Fruit fly (Drosophila melanogaster): ENCODE results near the gene CG14989.

CG14989 gene

dm6 chr3L:4061921-4062474, 25.4 kb upstream of the CG14989 start, which contains the start of gene dib (continued):
- TF ChIP-seq sna (GFP tag; IDR thresholded peaks at IDR 0.05; ENCODE audit: partially characterized antibody) (no peak), vnd (GFP tag; IDR thresholded peaks at IDR 0.05; ENCODE audit: partially characterized antibody) (no peak), bcd (GFP tag; optimal IDR thresholded peaks at IDR 0.05) (no peak), CG6654 (GFP tag; optimal IDR thresholded peaks at IDR 0.05) (no peak), HmgZ (tag; optimal IDR thresholded peaks at IDR 0.05) (no peak), CG8944 (GFP tag; optimal IDR thresholded peaks at IDR 0.05) (no peak), HLH54F (GFP tag; optimal IDR thresholded peaks at IDR 0.05) (no peak), CG17612 (GFP tag; IDR thresholded peaks at IDR 0.05) (no peak), Abd-B (GFP tag; optimal IDR thresholded peaks at IDR 0.05) (no peak), Trl (optimal IDR thresholded peaks at IDR 0.05) (peak; percentile 46 to 57), Trl (GFP tag; optimal IDR thresholded peaks at IDR 0.05) (no peak)

DNA sequence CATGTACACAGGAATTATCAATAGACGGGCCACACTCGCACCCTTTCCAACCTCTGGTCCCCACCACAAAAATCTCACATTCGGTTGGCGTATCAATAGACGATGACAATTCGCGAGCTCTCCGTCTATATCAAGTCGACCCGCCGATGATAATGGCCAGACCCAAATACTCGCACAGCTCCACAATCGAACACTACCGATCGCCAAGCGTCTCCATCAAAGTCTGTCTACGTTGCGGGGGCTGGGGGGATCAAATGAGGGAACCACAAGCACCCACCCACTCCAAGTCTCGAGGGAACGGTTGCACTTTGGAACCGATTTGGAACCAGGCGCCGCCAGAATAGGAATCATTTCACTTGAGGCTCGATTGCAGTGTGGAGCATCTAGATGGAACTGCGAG, 19.0 kb upstream of the CG14989 start:
- peak; percentile 63 for TF ChIP-seq Med (GFP tag)
- TF ChIP-seq crol (GFP tag; IDR thresholded peaks at IDR 0.05) = peak; percentile 73
- peak; percentile 70 for TF ChIP-seq CG34376 (GFP tag; optimal IDR thresholded peaks at IDR 0.05)
- peak; percentile 33 for TF ChIP-seq grn (GFP tag; optimal IDR thresholded peaks at IDR 0.05)
- TF ChIP-seq Deaf1 (tag; optimal IDR thresholded peaks at IDR 0.05) = peak; percentile 58
- TF ChIP-seq CG10543 (GFP tag; optimal IDR thresholded peaks at IDR 0.05) = peak; percentile 24
- TF ChIP-seq CG6765 (GFP tag; optimal IDR thresholded peaks at IDR 0.05) = no peak
- 0 out of 3 replicates have a peak, but pooled peaks have one; percentile 17 for TF ChIP-seq ci (GFP tag; IDR thresholded peaks at IDR 0.05)
- peak; percentile 33 for TF ChIP-seq sug (tag; optimal IDR thresholded peaks at IDR 0.05)
- 0 out of 2 replicates have a peak, but pooled peaks have one; percentile 20 for TF ChIP-seq NFAT (GFP tag; IDR thresholded peaks at IDR 0.05)
- no peak for TF ChIP-seq Pdp1 (GFP tag; optimal IDR thresholded peaks at IDR 0.05)
- no peak for TF ChIP-seq Tbp (GFP tag; optimal IDR thresholded peaks at IDR 0.05)
- TF ChIP-seq Drgx (GFP tag; IDR thresholded peaks at IDR 0.05) = peak; percentile 35; the same call in 1 of the 2 replicates

DNA sequence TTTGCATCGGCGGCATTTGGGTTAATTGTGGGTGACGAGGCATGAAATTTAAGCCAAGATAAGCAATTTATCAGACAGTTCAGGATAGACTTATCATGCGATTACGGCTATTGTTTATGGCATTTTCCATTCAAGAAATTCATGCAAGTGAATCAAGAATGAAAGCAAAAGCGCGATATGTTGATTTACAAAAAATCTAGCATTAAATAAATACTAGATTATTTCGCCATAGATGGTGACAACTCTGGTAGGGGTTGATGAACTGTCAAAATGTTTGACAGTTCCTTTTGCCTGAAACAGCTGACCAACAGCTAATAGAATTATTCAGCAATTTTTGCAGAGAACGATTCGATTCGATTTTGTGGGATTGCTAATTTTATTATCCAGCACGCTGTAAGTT, 18.3 kb upstream of the CG14989 start, which contains the start of gene CG32259:
Gene CG32259, plus strand, starts transcription at position 301 of the 400 bp plus-strand sequence.
- TF ChIP-seq E2f2 (GFP tag; IDR thresholded peaks at IDR 0.05) (no peak), stwl (tag; optimal IDR thresholded peaks at IDR 0.05) (peak; percentile 84), Elba2 (GFP tag; optimal IDR thresholded peaks at IDR 0.05) (no peak)

- TF ChIP-seq Nf-YB (GFP tag; optimal IDR thresholded peaks at IDR 0.05) (peak; percentile 59), zfh1 (GFP tag; IDR thresholded peaks at IDR 0.05) (peak; percentile 89), ind (GFP tag; optimal IDR thresholded peaks at IDR 0.05) (peak; percentile 92), CG12659 (GFP tag; optimal IDR thresholded peaks at IDR 0.05) (peak; percentile 87), NC2α (GFP tag; optimal IDR thresholded peaks at IDR 0.05) (peak; percentile 72), fd102C (GFP tag; optimal IDR thresholded peaks at IDR 0.05) (peak; percentile 9), twi (tag; optimal IDR thresholded peaks at IDR 0.05) (peak; percentile 33), aop (GFP tag; IDR thresholded peaks at IDR 0.05) (peak; percentile 70; the same call in 1 of the 2 replicates), Dek (tag; optimal IDR thresholded peaks at IDR 0.05) (peak; percentile 84), CG1233 (GFP tag; optimal IDR thresholded peaks at IDR 0.05) (peak; percentile 69), ab (GFP tag; optimal IDR thresholded peaks at IDR 0.05) (peak; percentile 78), CG7271 (tag; optimal IDR thresholded peaks at IDR 0.05) (peak; percentile 30), CG10462 (GFP tag; optimal IDR thresholded peaks at IDR 0.05) (peak; percentile 36), dati (GFP tag; IDR thresholded peaks at IDR 0.05) (peak; percentile 86), gt (GFP tag; IDR thresholded peaks at IDR 0.05) (peak; percentile 70), Rfx (GFP tag; IDR thresholded peaks at IDR 0.05) (peak; percentile 96), H2.0 (GFP tag; IDR thresholded peaks at IDR 0.05) (peak; percentile 94), Hr51 (GFP tag; optimal IDR thresholded peaks at IDR 0.05) (peak; percentile 84 to 90), Kr (GFP tag; optimal IDR thresholded peaks at IDR 0.05) (no peak)
Measured at dm6 chr3L:4070221-4070995, 17.0 kb upstream of the CG14989 start.

All from whole organism, embryonic.